Worm (Caenorhabditis elegans) whole organism, L4/young adult: ENCODE data around the gene srj-54.

Source experiments
- W03F9.2 ChIP-seq: fragments of 150-350 bp; optimal IDR thresholded peaks from 2 replicates; lab custom pipeline; 2014; ENCODE audit warnings: missing biosample characterization, missing genetic modification characterization
- dao-5 ChIP-seq: sonication (generic microtip); optimal IDR thresholded peaks from 2 replicates; lab custom pipeline; 2016; ENCODE audit warnings: missing genotype, missing genetic modification characterization, moderate library complexity, missing compliant biosample characterization
- him-1 ChIP-seq: sonication (generic microtip); optimal IDR thresholded peaks from 2 replicates; lab custom pipeline; 2016; ENCODE audit warnings: missing genotype, missing genetic modification reagents, missing genetic modification characterization, missing compliant biosample characterization

DNA sequence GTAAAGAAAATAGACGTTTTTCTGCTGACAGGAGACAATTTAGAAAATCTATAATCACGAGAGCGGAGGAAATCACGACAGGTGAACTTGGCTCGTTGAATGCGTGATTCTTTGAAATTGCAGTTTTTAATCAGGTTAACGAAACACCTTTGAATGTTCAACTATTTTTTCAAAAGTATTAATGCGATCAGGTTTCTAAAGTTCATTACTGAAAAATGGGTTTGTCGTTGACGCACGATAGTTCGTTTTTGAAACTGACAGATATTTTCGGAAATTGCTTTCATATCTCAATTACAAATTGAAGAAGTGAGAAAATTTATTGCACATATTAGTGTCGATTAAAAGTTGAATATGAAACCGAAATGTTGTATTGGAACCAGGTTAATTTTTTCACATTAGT lies 43.7 kb downstream of the srj-54 start, which contains the start of gene F54E2.5:
- no peak for TF ChIP-seq him-1 (tag; lab: Kevin White, UChicago)
- TF ChIP-seq W03F9.2 (tag; lab: Kevin White, UChicago): no peak
- no peak for TF ChIP-seq dao-5
